Worm (Caenorhabditis elegans): Measurements from ENCODE around the gene exc-13.

- TF ChIP-seq pqm-1 (tag; optimal IDR thresholded peaks at IDR 0.05) (no peak), pha-2 (tag; optimal IDR thresholded peaks at IDR 0.05) (no peak), lin-11 (tag; optimal IDR thresholded peaks at IDR 0.05) (no peak), C38D4.7 (GFP tag; optimal IDR thresholded peaks at IDR 0.05) (no peak), unc-3 (GFP tag; conservative IDR thresholded peaks at IDR 0.05) (no peak), unc-3 (tag; optimal IDR thresholded peaks at IDR 0.05) (no peak), pha-4 (tag; optimal IDR thresholded peaks at IDR 0.05) (no peak)
Observed at ce11 chrV:7403501-7403900, 38.5 kb downstream of the exc-13 start.
